Worm (Caenorhabditis elegans) whole organism, young adult: ENCODE results near the gene col-69.
A peak's percentile ranks its signal among the peaks of the same experiment; 100 is the strongest.

Experiments used
- B0019.2 ChIP-seq: fragments of 200-800 bp; sonication (Bioruptor generic); conservative IDR thresholded peaks from 2 replicates; pipeline ENCODE4 v1.3.6; 2022; ENCODE audit warnings: missing genetic modification reagents, missing genetic modification characterization, missing compliant biosample characterization
- B0035.1 ChIP-seq: sonication (generic microtip); optimal IDR thresholded peaks from 2 replicates; lab custom pipeline; 2016; ENCODE audit warnings: missing genetic modification characterization, mild to moderate bottlenecking, missing compliant biosample characterization, missing genotype, missing genetic modification reagents
- B0261.1 ChIP-seq: sonication (generic microtip); optimal IDR thresholded peaks from 2 replicates; lab custom pipeline; 2016; ENCODE audit warnings: mild to moderate bottlenecking, missing genetic modification characterization, moderate library complexity, missing compliant biosample characterization
- B0336.3 ChIP-seq: fragments of 200-800 bp; sonication (Bioruptor generic); IDR thresholded peaks from 2 replicates; pipeline ENCODE4 v1.3.6; 2022; ENCODE audit warnings: missing genetic modification characterization, missing compliant biosample characterization
- C06A6.2 ChIP-seq: fragments of 200-800 bp; sonication (Bioruptor generic); conservative IDR thresholded peaks from 2 replicates; pipeline ENCODE4 v1.3.6; 2022; ENCODE audit warnings: missing genetic modification characterization, missing compliant biosample characterization
- C17E4.6 ChIP-seq: fragments of 200-800 bp; sonication (Bioruptor generic); IDR thresholded peaks from 2 replicates; pipeline ENCODE4 v1.3.6; 2022; ENCODE audit warnings: missing genetic modification reagents, missing genetic modification characterization, missing compliant biosample characterization
- F10E7.11 ChIP-seq: sonication (generic microtip); optimal IDR thresholded peaks from 2 replicates; lab custom pipeline; 2017; ENCODE audit warnings: mild to moderate bottlenecking, missing genetic modification characterization, moderate library complexity, missing compliant biosample characterization
- F33H1.4 ChIP-seq: fragments of 200-800 bp; sonication (Bioruptor generic); IDR thresholded peaks from 2 replicates; pipeline ENCODE4 v1.3.6; 2022; ENCODE audit warnings: missing genetic modification reagents, missing genetic modification characterization, missing compliant biosample characterization
- F37B4.10 ChIP-seq: fragments of 200-800 bp; sonication (Bioruptor generic); IDR thresholded peaks from 2 replicates; pipeline ENCODE4 v1.3.6; 2022; ENCODE audit warnings: missing genetic modification characterization, missing compliant biosample characterization
- F39B2.1 ChIP-seq: fragments of 200-800 bp; sonication (Bioruptor generic); IDR thresholded peaks from 2 replicates; pipeline ENCODE4 v1.3.6; 2022; ENCODE audit warnings: missing genetic modification reagents, missing genetic modification characterization, missing compliant biosample characterization
- F57A8.1 ChIP-seq: fragments of 200-800 bp; sonication (Bioruptor generic); optimal IDR thresholded peaks from 2 replicates; lab custom pipeline; 2018; ENCODE audit warnings: mild to moderate bottlenecking, missing genetic modification characterization, moderate library complexity, missing compliant biosample characterization
- K11D2.4 ChIP-seq: fragments of 200-800 bp; sonication (Bioruptor generic); IDR thresholded peaks from 2 replicates; pipeline ENCODE4 v1.3.6; 2022; ENCODE audit warnings: missing genetic modification reagents, missing genetic modification characterization, missing compliant biosample characterization
- K12H6.12 ChIP-seq: fragments of 200-800 bp; sonication (Bioruptor generic); optimal IDR thresholded peaks from 2 replicates; lab custom pipeline; 2018; ENCODE audit warnings: mild to moderate bottlenecking, missing genetic modification characterization, missing compliant biosample characterization
- Y53F4B.3 ChIP-seq: fragments of 200-800 bp; sonication (Bioruptor generic); IDR thresholded peaks from 2 replicates; pipeline ENCODE4 v1.3.6; 2022; ENCODE audit warnings: missing genetic modification reagents, missing genetic modification characterization, missing compliant biosample characterization
- Y53G8AR.9 ChIP-seq: fragments of 200-800 bp; sonication (Bioruptor generic); conservative IDR thresholded peaks from 2 replicates; pipeline ENCODE4 v1.3.6; 2022; ENCODE audit warnings: missing genetic modification reagents, missing genetic modification characterization, missing compliant biosample characterization
- akir-1 ChIP-seq: fragments of 200-800 bp; sonication (Bioruptor generic); optimal IDR thresholded peaks from 2 replicates; lab custom pipeline; 2018; ENCODE audit warnings: mild to moderate bottlenecking, missing genetic modification characterization, moderate library complexity, missing compliant biosample characterization
- aptf-3 ChIP-seq: fragments of 200-800 bp; sonication (Bioruptor generic); IDR thresholded peaks from 2 replicates; pipeline ENCODE4 v1.3.6; 2022; ENCODE audit warnings: missing genetic modification characterization, missing compliant biosample characterization
- attf-3 ChIP-seq: fragments of 200-800 bp; sonication (Bioruptor generic); conservative IDR thresholded peaks from 2 replicates; pipeline ENCODE4 v1.3.6; 2022; ENCODE audit warnings: missing genetic modification reagents, missing genetic modification characterization, missing compliant biosample characterization
- bed-2 ChIP-seq: fragments of 200-800 bp; sonication (Bioruptor generic); IDR thresholded peaks from 2 replicates; pipeline ENCODE4 v1.3.6; 2022; ENCODE audit warnings: missing genetic modification reagents, missing genetic modification characterization, missing compliant biosample characterization
- ceh-27 ChIP-seq: fragments of 200-800 bp; sonication (Bioruptor generic); optimal IDR thresholded peaks from 2 replicates; lab custom pipeline; 2018; ENCODE audit warnings: mild to moderate bottlenecking, missing genetic modification characterization, moderate library complexity, missing compliant biosample characterization
- ceh-40 ChIP-seq: fragments of 200-800 bp; sonication (Bioruptor generic); IDR thresholded peaks from 2 replicates; pipeline ENCODE4 v1.3.6; 2022; ENCODE audit warnings: missing genetic modification characterization, missing compliant biosample characterization
- ceh-58 ChIP-seq: fragments of 200-800 bp; sonication (Bioruptor generic); IDR thresholded peaks from 2 replicates; pipeline ENCODE4 v1.3.6; 2022; ENCODE audit warnings: missing genetic modification characterization, missing compliant biosample characterization
- ceh-79 ChIP-seq: sonication (generic microtip); optimal IDR thresholded peaks from 2 replicates; lab custom pipeline; 2017; ENCODE audit warnings: mild to moderate bottlenecking, missing genetic modification characterization, missing compliant biosample characterization
- dpl-1 ChIP-seq: fragments of 150-350 bp; optimal IDR thresholded peaks from 2 replicates; lab custom pipeline; 2014; ENCODE audit warnings: missing biosample characterization, missing genetic modification reagents, missing genetic modification characterization
- efl-1 ChIP-seq: fragments of 150-350 bp; optimal IDR thresholded peaks from 2 replicates; lab custom pipeline; 2014; ENCODE audit warnings: missing biosample characterization, missing genetic modification reagents, missing genetic modification characterization
- egl-44 ChIP-seq: fragments of 200-800 bp; sonication (Bioruptor generic); IDR thresholded peaks from 2 replicates; pipeline ENCODE4 v1.3.6; 2022; ENCODE audit warnings: missing genetic modification reagents, missing genetic modification characterization, missing compliant biosample characterization
- ets-4 ChIP-seq: fragments of 200-800 bp; sonication (Bioruptor generic); optimal IDR thresholded peaks from 2 replicates; lab custom pipeline; 2018; ENCODE audit warnings: mild to moderate bottlenecking, missing genetic modification characterization, missing compliant biosample characterization
- gei-17 ChIP-seq: fragments of 200-800 bp; sonication (Bioruptor generic); optimal IDR thresholded peaks from 2 replicates; lab custom pipeline; 2018; ENCODE audit warnings: mild to moderate bottlenecking, missing genetic modification characterization, missing compliant biosample characterization
- hsf-1 ChIP-seq: fragments of 200-800 bp; sonication (Bioruptor generic); IDR thresholded peaks from 2 replicates; pipeline ENCODE4 v1.3.6; 2022; ENCODE audit warnings: missing genetic modification reagents, missing genetic modification characterization, missing compliant biosample characterization
- lin-26 ChIP-seq: fragments of 200-800 bp; sonication (Bioruptor generic); IDR thresholded peaks from 2 replicates; pipeline ENCODE4 v1.3.6; 2022; ENCODE audit warnings: missing genetic modification reagents, missing genetic modification characterization, missing compliant biosample characterization
- lin-35 ChIP-seq, 3 experiments: fragments of 150-350 bp in 2 of 3; sonication (generic microtip) in 1 of 3; optimal IDR thresholded peaks; 2 replicates each; lab custom pipeline; 2014 to 2018; ENCODE audit warnings: missing biosample characterization in 3 of 3, missing genetic modification characterization in 3 of 3, missing genetic modification reagents in 3 of 3
- lin-54 ChIP-seq: fragments of 200-800 bp; sonication (Bioruptor generic); optimal IDR thresholded peaks from 2 replicates; lab custom pipeline; 2018; ENCODE audit warnings: mild to moderate bottlenecking, missing genetic modification characterization, missing compliant biosample characterization
- madf-3 ChIP-seq: fragments of 200-800 bp; sonication (Bioruptor generic); IDR thresholded peaks from 2 replicates; pipeline ENCODE4 v1.3.6; 2022; ENCODE audit warnings: missing genetic modification reagents, missing genetic modification characterization, missing compliant biosample characterization
- madf-8 ChIP-seq: fragments of 200-800 bp; sonication (Bioruptor generic); conservative IDR thresholded peaks from 2 replicates; pipeline ENCODE4 v1.3.6; 2022; ENCODE audit warnings: missing genetic modification reagents, missing genetic modification characterization, missing compliant biosample characterization
- mes-4 ChIP-seq: sonication (generic microtip); optimal IDR thresholded peaks from 2 replicates; lab custom pipeline; 2016; ENCODE audit warnings: missing genotype, missing genetic modification characterization, missing compliant biosample characterization
- nhr-120 ChIP-seq: fragments of 200-800 bp; sonication (Bioruptor generic); IDR thresholded peaks from 2 replicates; pipeline ENCODE4 v1.3.6; 2022; ENCODE audit warnings: missing genetic modification characterization, missing compliant biosample characterization
- nhr-179 ChIP-seq: sonication (generic microtip); optimal IDR thresholded peaks from 2 replicates; lab custom pipeline; 2016; ENCODE audit warnings: mild to moderate bottlenecking, missing genetic modification characterization, missing compliant biosample characterization
- nhr-27 ChIP-seq: fragments of 200-800 bp; sonication (Bioruptor generic); optimal IDR thresholded peaks from 2 replicates; lab custom pipeline; 2018; ENCODE audit warnings: mild to moderate bottlenecking, missing genetic modification characterization, moderate library complexity, missing compliant biosample characterization
- nhr-80 ChIP-seq: sonication (generic microtip); optimal IDR thresholded peaks from 2 replicates; lab custom pipeline; 2016; ENCODE audit warnings: missing genetic modification characterization, missing compliant biosample characterization
- pbrm-1 ChIP-seq: fragments of 200-800 bp; sonication (Bioruptor generic); IDR thresholded peaks from 2 replicates; pipeline ENCODE4 v1.3.6; 2022; ENCODE audit warnings: missing genetic modification reagents, missing genetic modification characterization, missing compliant biosample characterization
- pha-4 ChIP-seq: fragments of 150-350 bp; sonication (generic microtip); optimal IDR thresholded peaks from 2 replicates; lab custom pipeline; 2014; ENCODE audit warnings: missing biosample characterization, missing genetic modification reagents, missing genetic modification characterization
- rpc-1 ChIP-seq, 2 experiments: fragments of 150-350 bp in 1 of 2; sonication (generic microtip) in 1 of 2; optimal IDR thresholded peaks; 2 replicates each; lab custom pipeline; 2014 to 2018; ENCODE audit warnings: missing biosample characterization in 1 of 2, missing genetic modification characterization in 1 of 2, missing genetic modification reagents in 1 of 2, missing genotype in 1 of 2
- snpc-3.4 ChIP-seq: sonication (generic microtip); optimal IDR thresholded peaks from 2 replicates; lab custom pipeline; 2017; ENCODE audit warnings: missing genetic modification characterization, mild to moderate bottlenecking, missing compliant biosample characterization, antibody characterized with exemption, moderate library complexity, missing genotype, missing genetic modification reagents
- sptf-2 ChIP-seq: fragments of 200-800 bp; sonication (Bioruptor generic); optimal IDR thresholded peaks from 2 replicates; lab custom pipeline; 2018; ENCODE audit warnings: mild to moderate bottlenecking, missing genetic modification characterization, missing compliant biosample characterization
- unc-130 ChIP-seq: sonication (generic microtip); optimal IDR thresholded peaks from 2 replicates; lab custom pipeline; 2016; ENCODE audit warnings: missing genetic modification reagents, missing genetic modification characterization, missing compliant biosample characterization
- zim-3 ChIP-seq: sonication (generic microtip); optimal IDR thresholded peaks from 2 replicates; lab custom pipeline; 2017; ENCODE audit warnings: mild to moderate bottlenecking, missing genetic modification characterization, moderate library complexity, missing compliant biosample characterization
- ztf-28 ChIP-seq: fragments of 200-800 bp; sonication (Bioruptor generic); IDR thresholded peaks from 2 replicates; pipeline ENCODE4 v1.3.6; 2022; ENCODE audit warnings: missing genetic modification reagents, missing genetic modification characterization, missing compliant biosample characterization
- ztf-3 ChIP-seq: fragments of 200-800 bp; sonication (Bioruptor generic); optimal IDR thresholded peaks from 2 replicates; lab custom pipeline; 2018; ENCODE audit warnings: mild to moderate bottlenecking, missing genetic modification characterization, missing compliant biosample characterization

The col-69 gene

ce11 chrII:255124-255523 lies 50.4 kb downstream of the col-69 start (continued):
- peak; percentile 56 for TF ChIP-seq madf-8
- TF ChIP-seq attf-3 (GFP tag; lab: Robert Waterston, UW): peak; percentile 80
- TF ChIP-seq mes-4 (tag; lab: Kevin White, UChicago): no peak
- peak; percentile 79 for TF ChIP-seq efl-1 (GFP tag; lab: Kevin White, UChicago)
- TF ChIP-seq F39B2.1 (GFP tag; lab: Robert Waterston, UW): no peak
- TF ChIP-seq ceh-40 (GFP tag; lab: Robert Waterston, UW): 0 out of 2 replicates have a peak, but pooled peaks have one; percentile 24
- peak; percentile 70 for TF ChIP-seq nhr-80
- TF ChIP-seq lin-54 (GFP tag; lab: Kevin White, UChicago): peak; percentile 91
- no peak for TF ChIP-seq nhr-179 (tag; lab: Kevin White, UChicago)
- no peak for TF ChIP-seq hsf-1 (GFP tag; lab: Robert Waterston, UW)
- TF ChIP-seq aptf-3 (GFP tag; lab: Robert Waterston, UW): no peak
- peak; percentile 59 for TF ChIP-seq F33H1.4 (GFP tag; lab: Robert Waterston, UW)
- TF ChIP-seq ztf-28: peak; percentile 89
- TF ChIP-seq madf-3 (GFP tag; lab: Robert Waterston, UW): peak; percentile 41; the same call in 1 of the 2 replicates
- TF ChIP-seq nhr-120 (GFP tag; lab: Robert Waterston, UW): no peak
- TF ChIP-seq akir-1 (GFP tag; lab: Kevin White, UChicago): peak; percentile 18
- TF ChIP-seq Y53F4B.3: peak; percentile 63; the same call in 1 of the 2 replicates
- TF ChIP-seq ceh-79 (tag; lab: Kevin White, UChicago): no peak
- peak; percentile 95 for TF ChIP-seq B0336.3 (GFP tag; lab: Robert Waterston, UW)
- TF ChIP-seq dpl-1 (GFP tag; lab: Kevin White, UChicago): peak; percentile 79
- TF ChIP-seq ceh-27 (GFP tag; lab: Kevin White, UChicago): peak; percentile 95
- peak; percentile 92 for TF ChIP-seq K11D2.4 (GFP tag; lab: Robert Waterston, UW)
- peak; percentile 65 for TF ChIP-seq pha-4 (tag; lab: Kevin White, UChicago)
- TF ChIP-seq rpc-1 (optimal IDR thresholded peaks at IDR 0.05; lab: Kevin White, UChicago): peak; percentile 51
- TF ChIP-seq rpc-1 (tag; optimal IDR thresholded peaks at IDR 0.05; lab: Kevin White, UChicago): no peak
- TF ChIP-seq snpc-3.4 (tag; lab: Kevin White, UChicago): peak; percentile 77
- no peak for TF ChIP-seq ceh-58 (GFP tag; lab: Robert Waterston, UW)
- TF ChIP-seq gei-17 (GFP tag; lab: Kevin White, UChicago): peak; percentile 44
- TF ChIP-seq bed-2 (GFP tag; lab: Robert Waterston, UW): no peak
- TF ChIP-seq K12H6.12: peak; percentile 84
- no peak for TF ChIP-seq ztf-3 (GFP tag; lab: Kevin White, UChicago)
- no peak for TF ChIP-seq sptf-2 (GFP tag; lab: Kevin White, UChicago)
- TF ChIP-seq pbrm-1 (GFP tag; lab: Robert Waterston, UW): peak; percentile 94
- TF ChIP-seq B0035.1 (tag; lab: Kevin White, UChicago): peak; percentile 17
- peak; percentile 75 for TF ChIP-seq unc-130 (GFP tag; lab: Kevin White, UChicago)
- TF ChIP-seq nhr-27 (tag; lab: Kevin White, UChicago): no peak
- TF ChIP-seq zim-3 (tag; lab: Kevin White, UChicago): peak; percentile 48
- peak; percentile 91 for TF ChIP-seq Y53G8AR.9 (GFP tag; lab: Robert Waterston, UW)
- peak; percentile 69 for TF ChIP-seq B0019.2 (GFP tag; lab: Robert Waterston, UW)
- TF ChIP-seq lin-26 (GFP tag; lab: Robert Waterston, UW): no peak
- TF ChIP-seq ets-4 (GFP tag; lab: Kevin White, UChicago): peak; percentile 42
- 0 out of 2 replicates have a peak, but pooled peaks have one; percentile 41 for TF ChIP-seq egl-44 (GFP tag; lab: Robert Waterston, UW)
- TF ChIP-seq F57A8.1 (GFP tag; lab: Kevin White, UChicago): peak; percentile 13
- no peak for TF ChIP-seq C17E4.6 (GFP tag; lab: Robert Waterston, UW)
- TF ChIP-seq lin-35 (GFP tag; optimal IDR thresholded peaks at IDR 0.05; lab: Kevin White, UChicago): peak in 1 of 3 experiments; percentile 94
- TF ChIP-seq F10E7.11 (tag; lab: Kevin White, UChicago): no peak
- TF ChIP-seq B0261.1: peak; percentile 13
- peak; percentile 93 for TF ChIP-seq C06A6.2 (GFP tag; lab: Robert Waterston, UW)
- no peak for TF ChIP-seq F37B4.10
